Worm (Caenorhabditis elegans) whole organism, young adult: Measurements from ENCODE around the gene Y58A7A.5.

Experiments
- B0336.3 ChIP-seq: fragments of 200-800 bp; sonication (Bioruptor generic); IDR thresholded peaks from 2 replicates; pipeline ENCODE4 v1.3.6; 2022; ENCODE audit warnings: missing genetic modification characterization, missing compliant biosample characterization
- C06A6.2 ChIP-seq: fragments of 200-800 bp; sonication (Bioruptor generic); conservative IDR thresholded peaks from 2 replicates; pipeline ENCODE4 v1.3.6; 2022; ENCODE audit warnings: missing genetic modification characterization, missing compliant biosample characterization
- F22D6.2 ChIP-seq: sonication (generic microtip); optimal IDR thresholded peaks from 2 replicates; lab custom pipeline; 2016; ENCODE audit warnings: mild to moderate bottlenecking, missing genetic modification characterization, missing compliant biosample characterization
- F37B4.10 ChIP-seq: fragments of 200-800 bp; sonication (Bioruptor generic); IDR thresholded peaks from 2 replicates; pipeline ENCODE4 v1.3.6; 2022; ENCODE audit warnings: missing genetic modification characterization, missing compliant biosample characterization
- F39B2.1 ChIP-seq: fragments of 200-800 bp; sonication (Bioruptor generic); IDR thresholded peaks from 2 replicates; pipeline ENCODE4 v1.3.6; 2022; ENCODE audit warnings: missing genetic modification reagents, missing genetic modification characterization, missing compliant biosample characterization
- F55B11.4 ChIP-seq: sonication (generic microtip); optimal IDR thresholded peaks from 2 replicates; lab custom pipeline; 2016; ENCODE audit warnings: missing compliant biosample characterization, missing genetic modification characterization, borderline replicate concordance; ENCODE audit not compliant: insufficient read depth
- K11D2.4 ChIP-seq: fragments of 200-800 bp; sonication (Bioruptor generic); IDR thresholded peaks from 2 replicates; pipeline ENCODE4 v1.3.6; 2022; ENCODE audit warnings: missing genetic modification reagents, missing genetic modification characterization, missing compliant biosample characterization
- Y53G8AR.9 ChIP-seq: fragments of 200-800 bp; sonication (Bioruptor generic); conservative IDR thresholded peaks from 2 replicates; pipeline ENCODE4 v1.3.6; 2022; ENCODE audit warnings: missing genetic modification reagents, missing genetic modification characterization, missing compliant biosample characterization
- Y56A3A.18 ChIP-seq: fragments of 200-800 bp; sonication (Bioruptor generic); IDR thresholded peaks from 2 replicates; pipeline ENCODE4 v1.3.6; 2022; ENCODE audit warnings: missing genetic modification reagents, missing genetic modification characterization, missing compliant biosample characterization
- Y67H2A.10 ChIP-seq: fragments of 200-800 bp; sonication (Bioruptor generic); conservative IDR thresholded peaks from 2 replicates; pipeline ENCODE4 v1.3.6; 2022; ENCODE audit warnings: missing genetic modification reagents, missing genetic modification characterization, missing compliant biosample characterization
- Y79H2A.3 ChIP-seq: fragments of 200-800 bp; sonication (Bioruptor generic); conservative IDR thresholded peaks from 2 replicates; pipeline ENCODE4 v1.3.6; 2022; ENCODE audit warnings: missing genetic modification reagents, missing genetic modification characterization, missing compliant biosample characterization
- aptf-3 ChIP-seq: fragments of 200-800 bp; sonication (Bioruptor generic); IDR thresholded peaks from 2 replicates; pipeline ENCODE4 v1.3.6; 2022; ENCODE audit warnings: missing genetic modification characterization, missing compliant biosample characterization
- attf-3 ChIP-seq: fragments of 200-800 bp; sonication (Bioruptor generic); conservative IDR thresholded peaks from 2 replicates; pipeline ENCODE4 v1.3.6; 2022; ENCODE audit warnings: missing genetic modification reagents, missing genetic modification characterization, missing compliant biosample characterization
- attf-5 ChIP-seq: fragments of 200-800 bp; sonication (Bioruptor generic); optimal IDR thresholded peaks from 2 replicates; lab custom pipeline; 2018; ENCODE audit warnings: mild to moderate bottlenecking, missing genetic modification characterization, missing compliant biosample characterization
- bed-2 ChIP-seq: fragments of 200-800 bp; sonication (Bioruptor generic); IDR thresholded peaks from 2 replicates; pipeline ENCODE4 v1.3.6; 2022; ENCODE audit warnings: missing genetic modification reagents, missing genetic modification characterization, missing compliant biosample characterization
- ccch-3 ChIP-seq: fragments of 200-800 bp; sonication (Bioruptor generic); optimal IDR thresholded peaks from 2 replicates; lab custom pipeline; 2018; ENCODE audit warnings: mild to moderate bottlenecking, missing genetic modification characterization, missing compliant biosample characterization
- ceh-79 ChIP-seq: sonication (generic microtip); optimal IDR thresholded peaks from 2 replicates; lab custom pipeline; 2017; ENCODE audit warnings: mild to moderate bottlenecking, missing genetic modification characterization, missing compliant biosample characterization
- ceh-91 ChIP-seq: fragments of 200-800 bp; sonication (Bioruptor generic); IDR thresholded peaks from 2 replicates; pipeline ENCODE4 v1.3.6; 2022; ENCODE audit warnings: missing genetic modification reagents, missing genetic modification characterization, missing compliant biosample characterization
- die-1 ChIP-seq: sonication (generic microtip); optimal IDR thresholded peaks from 2 replicates; lab custom pipeline; 2016; ENCODE audit warnings: missing genotype, mild to moderate bottlenecking, missing genetic modification characterization, missing compliant biosample characterization
- dox-1 ChIP-seq: fragments of 200-800 bp; sonication (Bioruptor generic); IDR thresholded peaks from 2 replicates; pipeline ENCODE4 v1.3.6; 2022; ENCODE audit warnings: missing genetic modification reagents, missing genetic modification characterization, missing compliant biosample characterization
- egl-44 ChIP-seq: fragments of 200-800 bp; sonication (Bioruptor generic); IDR thresholded peaks from 2 replicates; pipeline ENCODE4 v1.3.6; 2022; ENCODE audit warnings: missing genetic modification reagents, missing genetic modification characterization, missing compliant biosample characterization
- egrh-3 ChIP-seq: fragments of 200-800 bp; sonication (Bioruptor generic); IDR thresholded peaks from 2 replicates; pipeline ENCODE4 v1.3.6; 2022; ENCODE audit warnings: missing genetic modification reagents, missing genetic modification characterization, missing compliant biosample characterization
- ets-4 ChIP-seq: fragments of 200-800 bp; sonication (Bioruptor generic); optimal IDR thresholded peaks from 2 replicates; lab custom pipeline; 2018; ENCODE audit warnings: mild to moderate bottlenecking, missing genetic modification characterization, missing compliant biosample characterization
- fkh-3 ChIP-seq: sonication (generic microtip); optimal IDR thresholded peaks from 2 replicates; lab custom pipeline; 2016; ENCODE audit warnings: mild to moderate bottlenecking, missing genetic modification characterization, missing compliant biosample characterization
- him-1 ChIP-seq: sonication (generic microtip); optimal IDR thresholded peaks from 2 replicates; lab custom pipeline; 2016; ENCODE audit warnings: missing genotype, missing genetic modification reagents, missing genetic modification characterization, missing compliant biosample characterization
- hlh-12 ChIP-seq: sonication (generic microtip); optimal IDR thresholded peaks from 2 replicates; lab custom pipeline; 2016; ENCODE audit warnings: missing genetic modification characterization, missing compliant biosample characterization
- hmg-1.2 ChIP-seq: fragments of 200-800 bp; sonication (Bioruptor generic); IDR thresholded peaks from 2 replicates; pipeline ENCODE4 v1.3.6; 2022; ENCODE audit warnings: missing genetic modification reagents, missing genetic modification characterization, missing compliant biosample characterization
- hsf-1 ChIP-seq: fragments of 200-800 bp; sonication (Bioruptor generic); IDR thresholded peaks from 2 replicates; pipeline ENCODE4 v1.3.6; 2022; ENCODE audit warnings: missing genetic modification reagents, missing genetic modification characterization, missing compliant biosample characterization
- lag-1 ChIP-seq: fragments of 200-800 bp; sonication (Bioruptor generic); IDR thresholded peaks from 2 replicates; pipeline ENCODE4 v1.3.6; 2022; ENCODE audit warnings: missing genetic modification reagents, missing genetic modification characterization, missing compliant biosample characterization
- madf-6 ChIP-seq: fragments of 200-800 bp; sonication (Bioruptor generic); IDR thresholded peaks from 2 replicates; pipeline ENCODE4 v1.3.6; 2022; ENCODE audit warnings: missing genetic modification reagents, missing genetic modification characterization, missing compliant biosample characterization
- mcd-1 ChIP-seq: fragments of 200-800 bp; sonication (Bioruptor generic); IDR thresholded peaks from 2 replicates; pipeline ENCODE4 v1.3.6; 2022; ENCODE audit warnings: missing genetic modification reagents, missing genetic modification characterization, missing compliant biosample characterization
- nfya-2 ChIP-seq: fragments of 200-800 bp; sonication (Bioruptor generic); IDR thresholded peaks from 2 replicates; pipeline ENCODE4 v1.3.6; 2022; ENCODE audit warnings: missing genetic modification reagents, missing genetic modification characterization, missing compliant biosample characterization
- nfyb-1 ChIP-seq: fragments of 200-800 bp; sonication (Bioruptor generic); IDR thresholded peaks from 2 replicates; pipeline ENCODE4 v1.3.6; 2022; ENCODE audit warnings: missing genetic modification reagents, missing genetic modification characterization, missing compliant biosample characterization
- nhr-120 ChIP-seq: fragments of 200-800 bp; sonication (Bioruptor generic); IDR thresholded peaks from 2 replicates; pipeline ENCODE4 v1.3.6; 2022; ENCODE audit warnings: missing genetic modification characterization, missing compliant biosample characterization
- snpc-1.1 ChIP-seq: sonication (generic microtip); optimal IDR thresholded peaks from 2 replicates; lab custom pipeline; 2017; ENCODE audit warnings: missing genetic modification characterization, mild to moderate bottlenecking, missing compliant biosample characterization, antibody characterized with exemption, moderate library complexity, missing genotype, missing genetic modification reagents; ENCODE audit not compliant: insufficient read depth
- snpc-3.4 ChIP-seq: sonication (generic microtip); optimal IDR thresholded peaks from 2 replicates; lab custom pipeline; 2017; ENCODE audit warnings: missing genetic modification characterization, mild to moderate bottlenecking, missing compliant biosample characterization, antibody characterized with exemption, moderate library complexity, missing genotype, missing genetic modification reagents
- somi-1 ChIP-seq: fragments of 200-800 bp; sonication (Bioruptor generic); optimal IDR thresholded peaks from 2 replicates; lab custom pipeline; 2018; ENCODE audit warnings: mild to moderate bottlenecking, missing genetic modification characterization, missing compliant biosample characterization
- tlf-1 ChIP-seq: fragments of 200-800 bp; sonication (Bioruptor generic); optimal IDR thresholded peaks from 2 replicates; lab custom pipeline; 2018; ENCODE audit warnings: mild to moderate bottlenecking, missing genetic modification characterization, missing compliant biosample characterization
- xnd-1 ChIP-seq: sonication (generic microtip); optimal IDR thresholded peaks from 2 replicates; lab custom pipeline; 2016; ENCODE audit warnings: missing genotype, missing genetic modification reagents, missing genetic modification characterization, missing compliant biosample characterization
- zfh-2 ChIP-seq: fragments of 200-800 bp; sonication (Bioruptor generic); conservative IDR thresholded peaks from 2 replicates; pipeline ENCODE4 v1.3.6; 2022; ENCODE audit warnings: missing genetic modification reagents, missing genetic modification characterization, missing compliant biosample characterization
- zim-3 ChIP-seq: sonication (generic microtip); optimal IDR thresholded peaks from 2 replicates; lab custom pipeline; 2017; ENCODE audit warnings: mild to moderate bottlenecking, missing genetic modification characterization, moderate library complexity, missing compliant biosample characterization
- ztf-18 ChIP-seq: sonication (generic microtip); optimal IDR thresholded peaks from 2 replicates; lab custom pipeline; 2016; ENCODE audit warnings: missing genotype, mild to moderate bottlenecking, missing genetic modification characterization, missing compliant biosample characterization
- ztf-25 ChIP-seq: fragments of 200-800 bp; sonication (Bioruptor generic); IDR thresholded peaks from 2 replicates; pipeline ENCODE4 v1.3.6; 2022; ENCODE audit warnings: missing genetic modification reagents, missing genetic modification characterization, missing compliant biosample characterization
- ztf-3 ChIP-seq: fragments of 200-800 bp; sonication (Bioruptor generic); optimal IDR thresholded peaks from 2 replicates; lab custom pipeline; 2018; ENCODE audit warnings: mild to moderate bottlenecking, missing genetic modification characterization, missing compliant biosample characterization
- ztf-6 ChIP-seq: fragments of 200-800 bp; sonication (Bioruptor generic); IDR thresholded peaks from 2 replicates; pipeline ENCODE4 v1.3.6; 2022; ENCODE audit warnings: missing genetic modification reagents, missing genetic modification characterization, missing compliant biosample characterization

Gene Y58A7A.5

ce11 chrV:5052233-5052632 is 34.5 kb downstream of the Y58A7A.5 start, which contains the start of gene K11D12.12:
Gene K11D12.12, plus strand, starts transcription at chrV:5052261.
- TF ChIP-seq ceh-91 (GFP tag; lab: Robert Waterston, UW) (no peak), madf-6 (GFP tag; lab: Robert Waterston, UW) (0 out of 2 replicates have a peak, but pooled peaks have one; percentile 23), Y53G8AR.9 (0 out of 2 replicates have a peak, but pooled peaks have one; percentile 34), egrh-3 (GFP tag; lab: Robert Waterston, UW) (no peak), xnd-1 (peak; percentile 4)

DNA sequence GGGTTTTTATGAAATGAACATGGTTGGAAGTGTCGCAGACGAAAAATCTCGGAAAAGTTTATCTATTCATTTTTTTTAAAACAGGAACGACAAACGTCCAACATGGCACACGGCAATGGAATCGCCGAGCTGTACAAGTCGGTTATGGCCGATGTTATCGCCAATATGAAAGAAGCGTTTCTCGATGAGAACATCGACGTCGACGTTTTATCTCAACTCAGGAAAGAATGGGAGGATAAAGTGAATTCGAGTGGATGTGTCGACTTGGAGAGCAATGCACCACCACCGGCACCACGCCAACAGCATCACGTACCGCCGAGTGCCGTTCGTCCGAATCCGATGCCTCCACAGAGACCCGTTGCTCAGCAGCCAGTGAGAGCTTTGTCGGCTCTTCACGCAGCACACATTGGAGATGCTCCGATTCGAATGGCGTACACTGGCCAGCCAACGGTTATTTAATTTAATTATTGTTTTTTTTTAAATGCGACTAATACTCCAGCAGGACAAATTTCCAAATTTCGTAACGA is 36.6 kb downstream of the Y58A7A.5 start:
- peak; percentile 76; the same call in 1 of the 2 replicates for TF ChIP-seq zfh-2 (GFP tag; lab: Robert Waterston, UW)
- TF ChIP-seq tlf-1: no peak
- no peak for TF ChIP-seq C06A6.2 (GFP tag; lab: Robert Waterston, UW)
- TF ChIP-seq nhr-120: no peak
- no peak for TF ChIP-seq ccch-3 (GFP tag; lab: Kevin White, UChicago)
- no peak for TF ChIP-seq ztf-6 (GFP tag; lab: Robert Waterston, UW)
- no peak for TF ChIP-seq Y67H2A.10 (GFP tag; lab: Robert Waterston, UW)
- no peak for TF ChIP-seq ztf-18 (tag; lab: Kevin White, UChicago)
- no peak for TF ChIP-seq fkh-3
- no peak for TF ChIP-seq ceh-79 (tag; lab: Kevin White, UChicago)
- no peak for TF ChIP-seq F37B4.10
- no peak for TF ChIP-seq snpc-3.4 (tag; lab: Kevin White, UChicago)
- no peak for TF ChIP-seq Y56A3A.18 (GFP tag; lab: Robert Waterston, UW)
- 0 out of 2 replicates have a peak, but pooled peaks have one; percentile 16 for TF ChIP-seq K11D2.4 (GFP tag; lab: Robert Waterston, UW)
- TF ChIP-seq Y79H2A.3: no peak
- TF ChIP-seq mcd-1 (GFP tag; lab: Robert Waterston, UW): 0 out of 2 replicates have a peak, but pooled peaks have one; percentile 21
- 0 out of 2 replicates have a peak, but pooled peaks have one; percentile 5 for TF ChIP-seq hmg-1.2 (GFP tag; lab: Robert Waterston, UW)
- TF ChIP-seq hlh-12 (tag; lab: Kevin White, UChicago): no peak
- TF ChIP-seq nfyb-1: peak; percentile 66; the same call in 1 of the 2 replicates
- no peak for TF ChIP-seq snpc-1.1 (tag; lab: Kevin White, UChicago)
- no peak for TF ChIP-seq hsf-1 (GFP tag; lab: Robert Waterston, UW)
- peak; percentile 33; the same call in 1 of the 2 replicates for TF ChIP-seq egl-44 (GFP tag; lab: Robert Waterston, UW)
- TF ChIP-seq B0336.3 (GFP tag; lab: Robert Waterston, UW): no peak
- no peak for TF ChIP-seq die-1 (tag; lab: Kevin White, UChicago)
- TF ChIP-seq, all 124 proteins: peak for 6

- TF ChIP-seq ztf-25 (GFP tag; lab: Robert Waterston, UW) (0 out of 2 replicates have a peak, but pooled peaks have one; percentile 35), F39B2.1 (no peak), hmg-1.2 (GFP tag; lab: Robert Waterston, UW) (peak; percentile 81), attf-5 (peak; percentile 94), bed-2 (peak; percentile 87), nfya-2 (GFP tag; lab: Robert Waterston, UW) (no peak), somi-1 (GFP tag; lab: Kevin White, UChicago) (peak; percentile 77), him-1 (tag; lab: Kevin White, UChicago) (no peak), F22D6.2 (tag; lab: Kevin White, UChicago) (peak; percentile 35), aptf-3 (GFP tag; lab: Robert Waterston, UW) (no peak), attf-3 (peak; percentile 71), Y79H2A.3 (0 out of 2 replicates have a peak, but pooled peaks have one; percentile 60), ztf-3 (GFP tag; lab: Kevin White, UChicago) (peak; percentile 15), dox-1 (GFP tag; lab: Robert Waterston, UW) (peak; percentile 97), ets-4 (peak; percentile 57), lag-1 (no peak), zim-3 (no peak), F55B11.4 (tag; lab: Kevin White, UChicago) (no peak)
Measured at ce11 chrV:5049333-5049942, 37.3 kb downstream of the Y58A7A.5 start, which contains the start of the genes pqn-51 and K11D12.14. Gene pqn-51, plus strand, starts transcription at chrV:5049607. Gene K11D12.14, plus strand, starts transcription at chrV:5049636.
